Fruit fly (Drosophila melanogaster): Measurements from ENCODE around the gene CG17560.

The CG17560 gene

DNA sequence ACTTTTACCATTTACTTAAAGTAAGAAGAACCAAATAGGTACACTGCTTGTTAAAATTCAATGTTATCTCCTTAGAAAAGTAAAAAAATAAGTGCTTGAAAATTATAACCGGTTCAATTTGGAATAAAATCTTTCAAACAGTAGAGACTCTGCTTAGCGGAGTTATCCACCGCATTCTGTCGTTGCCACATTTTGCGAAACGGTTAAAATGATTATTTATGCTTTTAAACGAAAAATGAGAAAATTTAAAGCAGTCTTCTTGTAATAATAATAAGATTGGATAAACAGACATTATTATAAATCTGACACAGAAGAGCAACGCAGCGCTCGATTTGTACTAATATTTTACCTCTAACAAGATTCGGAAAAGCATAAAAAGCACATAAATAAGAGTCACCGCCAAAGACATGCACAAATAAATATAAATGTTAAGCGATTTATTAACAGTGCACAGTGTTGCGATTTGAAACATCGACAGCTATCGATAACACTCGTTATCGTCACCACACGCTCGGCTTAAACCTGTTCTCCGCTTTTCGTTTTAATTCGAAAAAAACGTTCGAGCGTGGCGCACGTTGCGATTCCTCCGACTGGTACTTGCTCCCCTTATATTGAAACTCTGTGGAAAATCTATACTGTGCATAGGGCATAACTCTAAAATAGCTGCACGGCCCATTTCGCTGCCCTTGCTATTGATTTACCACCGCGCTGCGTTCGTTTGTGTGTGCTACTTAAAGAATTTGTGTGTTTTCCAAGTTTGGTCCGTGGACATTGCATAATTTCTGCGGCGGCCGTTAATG is 7.2 kb downstream of the CG17560 start, which contains the start of gene Fas1 (continued):
- 0 out of 3 replicates have a peak, but pooled peaks have one; percentile 15 for TF ChIP-seq Optix (GFP tag; IDR thresholded peaks at IDR 0.05)
- TF ChIP-seq CG4424 (GFP tag; optimal IDR thresholded peaks at IDR 0.05) = peak; percentile 15
- TF ChIP-seq CG12155 (GFP tag; optimal IDR thresholded peaks at IDR 0.05) = peak; percentile 47
- peak; percentile 57 for TF ChIP-seq oc (tag; optimal IDR thresholded peaks at IDR 0.05)
- TF ChIP-seq gsb-n (tag; optimal IDR thresholded peaks at IDR 0.05) = peak; percentile 4
- peak; percentile 76 for TF ChIP-seq CG6791 (GFP tag; IDR thresholded peaks at IDR 0.05; ENCODE audit: partially characterized antibody)
- TF ChIP-seq Ets97D (GFP tag; optimal IDR thresholded peaks at IDR 0.05) = peak; percentile 59
- peak; percentile 29; the same call in 1 of the 2 replicates for TF ChIP-seq CG9932 (GFP tag; IDR thresholded peaks at IDR 0.05)
- TF ChIP-seq CG15514 (GFP tag; optimal IDR thresholded peaks at IDR 0.05) = peak; percentile 41
- peak; percentile 70 for TF ChIP-seq CG7963 (GFP tag; IDR thresholded peaks at IDR 0.05; ENCODE audit: partially characterized antibody)
- TF ChIP-seq Jarid2 (GFP tag; optimal IDR thresholded peaks at IDR 0.05) = peak; percentile 83
- no peak for TF ChIP-seq CG11398 (GFP tag; optimal IDR thresholded peaks at IDR 0.05)
- peak; percentile 95 for TF ChIP-seq CG31365 (tag; optimal IDR thresholded peaks at IDR 0.05)
- no peak for TF ChIP-seq br (optimal IDR thresholded peaks at IDR 0.05)
- peak; percentile 41 for TF ChIP-seq zf30C (GFP tag; optimal IDR thresholded peaks at IDR 0.05)
- TF ChIP-seq wek (GFP tag; optimal IDR thresholded peaks at IDR 0.05) = no peak
- peak; percentile 15 for TF ChIP-seq CG8089 (GFP tag; optimal IDR thresholded peaks at IDR 0.05)
- peak; percentile 71 for TF ChIP-seq Scr (GFP tag; IDR thresholded peaks at IDR 0.05; ENCODE audit: partially characterized antibody)
- TF ChIP-seq zen (tag; optimal IDR thresholded peaks at IDR 0.05) = peak; percentile 22
- peak; percentile 77 for TF ChIP-seq sqz (GFP tag; optimal IDR thresholded peaks at IDR 0.05)
- peak; percentile 2 for TF ChIP-seq D19A (tag; optimal IDR thresholded peaks at IDR 0.05)
- peak; percentile 58 for TF ChIP-seq Myb (GFP tag; optimal IDR thresholded peaks at IDR 0.05)
- no peak for TF ChIP-seq CG11093 (GFP tag; IDR thresholded peaks at IDR 0.05)
- no peak for TF ChIP-seq CG4328 (GFP tag; optimal IDR thresholded peaks at IDR 0.05)
- TF ChIP-seq nerfin-1 (tag; optimal IDR thresholded peaks at IDR 0.05) = peak; percentile 60
- peak; percentile 99 for TF ChIP-seq CG2116 (GFP tag; optimal IDR thresholded peaks at IDR 0.05)
- peak; percentile 52 for TF ChIP-seq trem (tag; optimal IDR thresholded peaks at IDR 0.05)
- peak; percentile 49 for TF ChIP-seq CG2129 (GFP tag; IDR thresholded peaks at IDR 0.05; ENCODE audit: partially characterized antibody)
- peak; percentile 82 for TF ChIP-seq CTCF (GFP tag; optimal IDR thresholded peaks at IDR 0.05)
- TF ChIP-seq CG17829 (tag; optimal IDR thresholded peaks at IDR 0.05) = peak; percentile 8
- no peak for TF ChIP-seq CG33213 (GFP tag; optimal IDR thresholded peaks at IDR 0.05)
- TF ChIP-seq CG34224 (GFP tag; IDR thresholded peaks at IDR 0.05; ENCODE audit: partially characterized antibody) = peak; percentile 60
- TF ChIP-seq NFAT (GFP tag; IDR thresholded peaks at IDR 0.05) = peak; percentile 42; the same call in 1 of the 2 replicates
- no peak for TF ChIP-seq Dad (GFP tag; optimal IDR thresholded peaks at IDR 0.05)
- TF ChIP-seq dm (GFP tag; optimal IDR thresholded peaks at IDR 0.05) = peak; percentile 30
- TF ChIP-seq CG13296 (GFP tag; optimal IDR thresholded peaks at IDR 0.05) = peak; percentile 16
- TF ChIP-seq CG17359 (tag; optimal IDR thresholded peaks at IDR 0.05) = peak; percentile 5
- peak; percentile 62 for TF ChIP-seq Doc3 (GFP tag; IDR thresholded peaks at IDR 0.05; ENCODE audit: partially characterized antibody)
- peak; percentile 70; the same call in 2 of the 3 replicates for TF ChIP-seq HLH4C (GFP tag; IDR thresholded peaks at IDR 0.05; ENCODE audit: partially characterized antibody)
- peak; percentile 40 for TF ChIP-seq CG6854 (GFP tag; optimal IDR thresholded peaks at IDR 0.05)
- peak; percentile 45 for TF ChIP-seq MESR4 (GFP tag; optimal IDR thresholded peaks at IDR 0.05)
- TF ChIP-seq dmrt99B (tag; optimal IDR thresholded peaks at IDR 0.05) = no peak
- TF ChIP-seq pros (GFP tag; optimal IDR thresholded peaks at IDR 0.05) = peak; percentile 31
- TF ChIP-seq CG16779 (GFP tag; IDR thresholded peaks at IDR 0.05) = 0 out of 2 replicates have a peak, but pooled peaks have one; percentile 10
- peak; percentile 41 for TF ChIP-seq CG4707 (GFP tag; optimal IDR thresholded peaks at IDR 0.05)
- peak; percentile 2 for TF ChIP-seq CG30403 (GFP tag; optimal IDR thresholded peaks at IDR 0.05)
- peak; percentile 54; the same call in 1 of the 2 replicates for TF ChIP-seq sna (GFP tag; IDR thresholded peaks at IDR 0.05; ENCODE audit: partially characterized antibody)
